Fruit fly (Drosophila melanogaster): ENCODE data around the gene CG46059.

Gene CG46059

DNA sequence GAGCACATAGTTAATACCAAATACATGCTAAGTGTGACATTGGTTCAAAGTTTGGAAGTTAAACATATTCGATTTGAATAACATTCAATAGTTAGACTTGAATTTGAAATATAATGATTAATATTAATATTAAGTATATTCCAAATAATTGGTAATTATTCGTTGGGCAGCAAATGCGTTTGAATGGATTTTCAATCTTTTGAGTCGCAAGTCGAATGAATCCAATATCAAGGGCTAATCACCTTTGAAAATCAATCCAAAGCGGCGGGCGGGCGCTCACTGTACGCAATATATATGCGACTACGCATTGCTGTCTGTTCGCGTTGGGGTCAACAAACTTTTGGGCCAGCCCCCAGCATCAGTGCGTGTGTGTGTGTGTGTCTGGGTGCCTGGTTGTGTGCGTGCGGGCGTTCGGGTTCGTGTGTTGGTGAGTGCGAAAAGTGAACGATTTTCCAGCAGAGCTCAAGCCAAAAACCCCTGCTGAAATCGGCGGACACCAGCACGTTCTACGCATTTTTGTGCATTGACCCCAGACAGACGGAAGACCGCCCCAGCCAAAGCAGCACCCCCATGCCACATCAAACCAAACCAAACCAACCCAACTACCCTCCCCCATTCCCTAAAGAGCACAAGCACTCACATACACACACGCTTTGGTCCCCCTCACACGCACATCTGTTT lies 45.1 kb downstream of the CG46059 start:
- TF ChIP-seq Rel (GFP tag; optimal IDR thresholded peaks at IDR 0.05) (no peak), Rel (tag; optimal IDR thresholded peaks at IDR 0.05) (peak; percentile 13), psq (GFP tag; optimal IDR thresholded peaks at IDR 0.05) (no peak), Dfd (GFP tag; optimal IDR thresholded peaks at IDR 0.05) (peak; percentile 69)

- TF ChIP-seq Dfd (GFP tag; optimal IDR thresholded peaks at IDR 0.05) = peak; percentile 83
- no peak for TF ChIP-seq CrebA (GFP tag; optimal IDR thresholded peaks at IDR 0.05; ENCODE audit: borderline replicate concordance)
Observed at dm6 chr2L:19137494-19138360, 45.9 kb downstream of the CG46059 start.

DNA sequence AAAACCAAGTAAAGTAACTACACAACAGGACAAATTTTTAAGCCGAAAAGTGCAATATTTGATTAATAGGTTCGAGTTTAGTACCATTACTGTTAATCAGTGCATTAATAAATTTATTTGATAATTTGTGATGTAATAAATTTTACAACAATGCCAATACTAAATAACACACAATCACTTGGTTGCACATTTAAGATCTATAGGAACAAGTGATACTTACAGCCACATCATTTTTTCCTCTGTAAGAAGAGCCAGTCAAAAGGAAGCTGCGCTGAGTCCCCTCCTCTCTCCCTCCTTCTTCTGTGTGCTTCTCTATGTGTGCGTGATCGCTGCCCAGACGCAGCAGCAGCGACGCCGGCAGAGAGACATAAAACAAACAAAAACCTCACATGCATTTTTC lies 46.9 kb downstream of the CG46059 start:
- TF ChIP-seq woc (GFP tag; optimal IDR thresholded peaks at IDR 0.05) = peak; percentile 91
- peak; percentile 59 for TF ChIP-seq Jra (GFP tag; optimal IDR thresholded peaks at IDR 0.05)
- peak in 1 of 2 experiments; percentile 88 for TF ChIP-seq foxo (GFP tag; optimal IDR thresholded peaks at IDR 0.05)
- no peak for TF ChIP-seq jim (GFP tag; optimal IDR thresholded peaks at IDR 0.05)
- TF ChIP-seq GATAd (GFP tag; optimal IDR thresholded peaks at IDR 0.05) = no peak
- no peak for TF ChIP-seq Abd-B (GFP tag; optimal IDR thresholded peaks at IDR 0.05)
- TF ChIP-seq Hr83 (GFP tag; optimal IDR thresholded peaks at IDR 0.05; ENCODE audit: poor library complexity, severe bottlenecking) = no peak
- peak; percentile 81 for TF ChIP-seq CG9705 (GFP tag; optimal IDR thresholded peaks at IDR 0.05)
- TF ChIP-seq Dif (GFP tag; optimal IDR thresholded peaks at IDR 0.05; ENCODE audit: partially characterized antibody) = peak; percentile 3
- peak in 1 of 2 experiments; percentile 3 for TF ChIP-seq dl (GFP tag; optimal IDR thresholded peaks at IDR 0.05; ENCODE audit: insufficient read depth in 1 of 2, partially characterized antibody in 2 of 2)
- TF ChIP-seq sage (GFP tag; optimal IDR thresholded peaks at IDR 0.05) = peak; percentile 79
- TF ChIP-seq Sp1 (GFP tag; optimal IDR thresholded peaks at IDR 0.05) = peak; percentile 66
- peak; percentile 92 for TF ChIP-seq rgr (GFP tag; optimal IDR thresholded peaks at IDR 0.05)
- TF ChIP-seq lola (GFP tag; optimal IDR thresholded peaks at IDR 0.05) = no peak
- TF ChIP-seq CrebA (GFP tag; optimal IDR thresholded peaks at IDR 0.05; ENCODE audit: borderline replicate concordance) = no peak
- peak; percentile 94 for TF ChIP-seq OdsH (GFP tag; optimal IDR thresholded peaks at IDR 0.05)
- TF ChIP-seq HLH106 (tag; optimal IDR thresholded peaks at IDR 0.05) = peak; percentile 91
- no peak for TF ChIP-seq N (GFP tag; optimal IDR thresholded peaks at IDR 0.05)
- TF ChIP-seq fru (GFP tag; optimal IDR thresholded peaks at IDR 0.05) = peak; percentile 96
- TF ChIP-seq Hnf4 (GFP tag; optimal IDR thresholded peaks at IDR 0.05) = peak; percentile 77
- TF ChIP-seq Mio (GFP tag; optimal IDR thresholded peaks at IDR 0.05) = peak; percentile 29
- peak; percentile 88 for TF ChIP-seq br (GFP tag; optimal IDR thresholded peaks at IDR 0.05)
- TF ChIP-seq sv (GFP tag; optimal IDR thresholded peaks at IDR 0.05) = no peak
- TF ChIP-seq usp (GFP tag; optimal IDR thresholded peaks at IDR 0.05) = no peak
- peak; percentile 70 for TF ChIP-seq brk (GFP tag; optimal IDR thresholded peaks at IDR 0.05)
- TF ChIP-seq CG32264 (GFP tag; optimal IDR thresholded peaks at IDR 0.05) = peak; percentile 52
- TF ChIP-seq dmrt93B (GFP tag; optimal IDR thresholded peaks at IDR 0.05) = peak; percentile 87
- no peak for TF ChIP-seq Myc (optimal IDR thresholded peaks at IDR 0.05)
- no peak for TF ChIP-seq pan (optimal IDR thresholded peaks at IDR 0.05)
- TF ChIP-seq dsf (GFP tag; optimal IDR thresholded peaks at IDR 0.05; ENCODE audit: borderline replicate concordance) = no peak
- TF ChIP-seq Hr78 (GFP tag; optimal IDR thresholded peaks at IDR 0.05) = no peak
- TF ChIP-seq psq (GFP tag; optimal IDR thresholded peaks at IDR 0.05) = peak; percentile 100
- TF ChIP-seq ey (GFP tag; optimal IDR thresholded peaks at IDR 0.05) = peak; percentile 93
- TF ChIP-seq Rel (GFP tag; optimal IDR thresholded peaks at IDR 0.05) = peak; percentile 46
- TF ChIP-seq Rel (tag; optimal IDR thresholded peaks at IDR 0.05) = peak; percentile 46
- peak; percentile 78 for TF ChIP-seq Dfd (GFP tag; optimal IDR thresholded peaks at IDR 0.05)
- TF ChIP-seq Vsx2 (GFP tag; optimal IDR thresholded peaks at IDR 0.05; ENCODE audit: partially characterized antibody) = no peak
- TF ChIP-seq tai (GFP tag; optimal IDR thresholded peaks at IDR 0.05) = peak; percentile 55
- peak; percentile 95 for TF ChIP-seq h (GFP tag; optimal IDR thresholded peaks at IDR 0.05)

Data from whole organism, wandering third instar larva.